Fruit fly (Drosophila melanogaster): ENCODE results near the gene CG5783.

dm6 chr2L:18119643-18120042 is 36.2 kb upstream of the CG5783 start, which contains the start of gene CG5758:
- TF ChIP-seq Ets97D (GFP tag; optimal IDR thresholded peaks at IDR 0.05): no peak
- TF ChIP-seq CG9797 (GFP tag; optimal IDR thresholded peaks at IDR 0.05): no peak
- no peak for TF ChIP-seq ato (GFP tag; IDR thresholded peaks at IDR 0.05; ENCODE audit: partially characterized antibody)
- no peak for TF ChIP-seq Blimp-1 (GFP tag; optimal IDR thresholded peaks at IDR 0.05)
- TF ChIP-seq CG3281 (GFP tag; optimal IDR thresholded peaks at IDR 0.05): peak; percentile 36
- no peak for TF ChIP-seq cas (GFP tag; IDR thresholded peaks at IDR 0.05)
- no peak for TF ChIP-seq CG34224 (GFP tag; IDR thresholded peaks at IDR 0.05; ENCODE audit: partially characterized antibody)
- TF ChIP-seq fd64A (GFP tag; optimal IDR thresholded peaks at IDR 0.05): no peak
- peak; percentile 22 for TF ChIP-seq pho (GFP tag; optimal IDR thresholded peaks at IDR 0.05)

Data from whole organism, embryonic.